Fruit fly (Drosophila melanogaster) whole organism, prepupa: Measurements from ENCODE around the gene RhoGDI.
A peak's percentile ranks its signal among the peaks of the same experiment; 100 is the strongest.

Experiments used
- Blimp-1 ChIP-seq: fragments of 200-800 bp; sonication (Bioruptor generic); optimal IDR thresholded peaks from 3 replicates; lab custom pipeline; 2017; ENCODE audit warnings: missing biosample characterization, missing genetic modification characterization, mild to moderate bottlenecking, moderate library complexity, missing genetic modification reagents
- CG10669 ChIP-seq: fragments of 200-800 bp; sonication (Bioruptor generic); optimal IDR thresholded peaks from 3 replicates; lab custom pipeline; 2018; ENCODE audit warnings: missing biosample characterization, mild to moderate bottlenecking, missing genetic modification characterization, moderate library complexity
- CG11902 ChIP-seq: fragments of 200-800 bp; sonication (Bioruptor generic); optimal IDR thresholded peaks from 3 replicates; lab custom pipeline; 2016; ENCODE audit warnings: missing biosample characterization, missing genetic modification characterization
- CG15336 ChIP-seq: fragments of 200-800 bp; sonication (Bioruptor generic); IDR thresholded peaks from 2 replicates; pipeline ENCODE4 v1.3.6; 2022; ENCODE audit warnings: missing biosample characterization, missing genetic modification characterization
- CG16779 ChIP-seq: fragments of 200-800 bp; sonication (Bioruptor generic); optimal IDR thresholded peaks from 3 replicates; lab custom pipeline; 2017; ENCODE audit warnings: missing biosample characterization, mild to moderate bottlenecking, missing genetic modification characterization
- CG31627 ChIP-seq: fragments of 200-800 bp; sonication (Bioruptor generic); optimal IDR thresholded peaks from 3 replicates; lab custom pipeline; 2016; ENCODE audit warnings: missing biosample characterization, missing genetic modification characterization
- CG32006 ChIP-seq: fragments of 200-800 bp; sonication (Bioruptor generic); optimal IDR thresholded peaks from 3 replicates; lab custom pipeline; 2017; ENCODE audit warnings: missing biosample characterization, mild to moderate bottlenecking, missing genetic modification characterization
- CG34406 ChIP-seq: fragments of 200-800 bp; sonication (Bioruptor generic); optimal IDR thresholded peaks from 3 replicates; lab custom pipeline; 2016; ENCODE audit warnings: missing biosample characterization, missing genetic modification characterization
- CG3919 ChIP-seq: fragments of 200-800 bp; sonication (Bioruptor generic); optimal IDR thresholded peaks from 3 replicates; lab custom pipeline; 2016; ENCODE audit warnings: missing biosample characterization, missing genetic modification characterization
- CG4318 ChIP-seq: fragments of 200-800 bp; sonication (Bioruptor generic); optimal IDR thresholded peaks from 3 replicates; lab custom pipeline; 2017; ENCODE audit warnings: missing biosample characterization, mild to moderate bottlenecking, missing genetic modification characterization
- CG6163 ChIP-seq: fragments of 200-800 bp; sonication (Bioruptor generic); IDR thresholded peaks from 3 replicates; pipeline ENCODE4 v1.3.6; 2022; ENCODE audit warnings: missing biosample characterization, missing genetic modification characterization
- CG6276 ChIP-seq: fragments of 200-800 bp; sonication (Bioruptor generic); optimal IDR thresholded peaks from 2 replicates; lab custom pipeline; 2017; ENCODE audit warnings: missing biosample characterization, mild to moderate bottlenecking, missing genetic modification characterization
- CG6792 ChIP-seq: fragments of 200-800 bp; sonication (Bioruptor generic); optimal IDR thresholded peaks from 3 replicates; lab custom pipeline; 2016; ENCODE audit warnings: missing biosample characterization, missing genetic modification characterization
- CG6854 ChIP-seq: fragments of 200-800 bp; sonication (Bioruptor generic); optimal IDR thresholded peaks from 2 replicates; lab custom pipeline; 2017; ENCODE audit warnings: missing biosample characterization, mild to moderate bottlenecking, missing genetic modification characterization
- CG7368 ChIP-seq: fragments of 200-800 bp; sonication (Bioruptor generic); optimal IDR thresholded peaks from 3 replicates; lab custom pipeline; 2016; ENCODE audit warnings: missing biosample characterization, missing genetic modification characterization
- CG8319 ChIP-seq: fragments of 200-800 bp; sonication (Bioruptor generic); optimal IDR thresholded peaks from 3 replicates; lab custom pipeline; 2016; ENCODE audit warnings: missing biosample characterization, missing genetic modification characterization
- Eip75B ChIP-seq: fragments of 200-800 bp; sonication (Bioruptor generic); optimal IDR thresholded peaks from 3 replicates; lab custom pipeline; 2016; ENCODE audit warnings: missing biosample characterization, missing genetic modification characterization
- Eip78C ChIP-seq: fragments of 200-800 bp; sonication (Bioruptor generic); peaks from one replicate; lab custom pipeline; 2016; ENCODE audit warnings: missing biosample characterization, missing genetic modification characterization
- Eip93F ChIP-seq: fragments of 200-800 bp; sonication (Bioruptor generic); optimal IDR thresholded peaks from 2 replicates; lab custom pipeline; 2016; ENCODE audit warnings: missing biosample characterization, mild to moderate bottlenecking, missing genetic modification characterization
- Ets21C ChIP-seq: fragments of 200-800 bp; sonication (Bioruptor generic); optimal IDR thresholded peaks from 3 replicates; lab custom pipeline; 2016; ENCODE audit warnings: missing biosample characterization, missing genetic modification characterization
- Gug ChIP-seq: fragments of 200-800 bp; sonication (Bioruptor generic); IDR thresholded peaks from 2 replicates; pipeline ENCODE4 v1.3.6; 2022; ENCODE audit warnings: missing biosample characterization, missing genetic modification characterization
- Hr38 ChIP-seq: sonication (Bioruptor generic); optimal IDR thresholded peaks from 2 replicates; lab custom pipeline; 2016; ENCODE audit warnings: missing biosample characterization, missing genetic modification characterization
- Hr39 ChIP-seq: fragments of 200-800 bp; sonication (Bioruptor generic); optimal IDR thresholded peaks from 2 replicates; lab custom pipeline; 2016; ENCODE audit warnings: missing biosample characterization, missing genetic modification characterization
- Hr4 ChIP-seq: fragments of 200-800 bp; sonication (Bioruptor generic); optimal IDR thresholded peaks from 3 replicates; lab custom pipeline; 2016; ENCODE audit warnings: missing biosample characterization, missing genetic modification characterization
- Lpt ChIP-seq: fragments of 200-800 bp; sonication (Bioruptor generic); optimal IDR thresholded peaks from 3 replicates; lab custom pipeline; 2016; ENCODE audit warnings: missing biosample characterization, missing genetic modification characterization
- Met ChIP-seq: fragments of 200-800 bp; sonication (Bioruptor generic); optimal IDR thresholded peaks from 3 replicates; lab custom pipeline; 2016; ENCODE audit warnings: missing biosample characterization, missing genetic modification characterization
- OdsH ChIP-seq: fragments of 200-800 bp; sonication (Bioruptor generic); optimal IDR thresholded peaks from 3 replicates; lab custom pipeline; 2016; ENCODE audit warnings: missing biosample characterization, missing genetic modification characterization
- Smox ChIP-seq: fragments of 200-800 bp; sonication (Bioruptor generic); optimal IDR thresholded peaks from 3 replicates; lab custom pipeline; 2016; ENCODE audit warnings: missing biosample characterization, missing genetic modification characterization
- Sox14 ChIP-seq: fragments of 200-800 bp; sonication (Bioruptor generic); optimal IDR thresholded peaks from 3 replicates; lab custom pipeline; 2016; ENCODE audit warnings: missing biosample characterization, missing genetic modification characterization
- acj6 ChIP-seq: fragments of 200-800 bp; sonication (Bioruptor generic); optimal IDR thresholded peaks from 3 replicates; lab custom pipeline; 2016; ENCODE audit warnings: missing biosample characterization, missing genetic modification characterization
- cyc ChIP-seq: fragments of 200-800 bp; sonication (Bioruptor generic); optimal IDR thresholded peaks from 3 replicates; lab custom pipeline; 2016; ENCODE audit warnings: missing biosample characterization, missing genetic modification characterization
- dsx ChIP-seq: fragments of 200-800 bp; optimal IDR thresholded peaks from 3 replicates; lab custom pipeline; 2019; ENCODE audit warnings: missing biosample characterization, mild to moderate bottlenecking, missing genetic modification characterization, moderate library complexity; ENCODE audit not compliant: poor library complexity, severe bottlenecking
- eg ChIP-seq: fragments of 200-800 bp; sonication (Bioruptor generic); IDR thresholded peaks from 3 replicates; pipeline ENCODE4 v1.3.6; 2022; ENCODE audit warnings: missing biosample characterization, missing genetic modification characterization
- esn ChIP-seq: fragments of 200-800 bp; sonication (Bioruptor generic); optimal IDR thresholded peaks from 2 replicates; lab custom pipeline; 2016; ENCODE audit warnings: missing biosample characterization, mild to moderate bottlenecking, missing genetic modification characterization, moderate library complexity
- fd59A ChIP-seq: fragments of 200-800 bp; sonication (Bioruptor generic); optimal IDR thresholded peaks from 2 replicates; lab custom pipeline; 2017; ENCODE audit warnings: missing biosample characterization, mild to moderate bottlenecking, missing genetic modification characterization, missing genetic modification reagents
- lz ChIP-seq: fragments of 200-800 bp; sonication (Bioruptor generic); optimal IDR thresholded peaks from 3 replicates; lab custom pipeline; 2016; ENCODE audit warnings: missing biosample characterization, missing genetic modification characterization
- net ChIP-seq: fragments of 200-800 bp; sonication (Bioruptor generic); optimal IDR thresholded peaks from 3 replicates; lab custom pipeline; 2016; ENCODE audit warnings: missing biosample characterization, missing genetic modification characterization
- pdm3 ChIP-seq: fragments of 200-800 bp; sonication (Bioruptor generic); optimal IDR thresholded peaks from 3 replicates; lab custom pipeline; 2016; ENCODE audit warnings: missing biosample characterization, missing genetic modification characterization
- salr ChIP-seq, 2 experiments: fragments of 200-800 bp; sonication (Bioruptor generic); optimal IDR thresholded peaks; 3 replicates each; lab custom pipeline; 2016 to 2018; ENCODE audit warnings: missing biosample characterization in 2 of 2, missing genetic modification characterization in 2 of 2, mild to moderate bottlenecking in 1 of 2
- spab ChIP-seq: fragments of 200-800 bp; sonication (Bioruptor generic); optimal IDR thresholded peaks from 2 replicates; lab custom pipeline; 2017; ENCODE audit warnings: missing biosample characterization, mild to moderate bottlenecking, missing genetic modification characterization, missing genetic modification reagents
- ss ChIP-seq, 2 experiments: fragments of 200-800 bp; sonication (Bioruptor generic); optimal IDR thresholded peaks; 2 replicates in 1 of 2; 3 replicates in 1 of 2; lab custom pipeline; 2017 to 2018; ENCODE audit warnings: mild to moderate bottlenecking in 2 of 2, missing biosample characterization in 2 of 2, missing genetic modification characterization in 2 of 2, moderate library complexity in 1 of 2
- svp ChIP-seq: fragments of 200-800 bp; sonication (Bioruptor generic); peaks from one replicate; lab custom pipeline; 2016; ENCODE audit warnings: missing biosample characterization, missing genetic modification characterization
- topi ChIP-seq: fragments of 200-800 bp; sonication (Bioruptor generic); optimal IDR thresholded peaks from 3 replicates; lab custom pipeline; 2016; ENCODE audit warnings: missing biosample characterization, missing genetic modification characterization
- vri ChIP-seq: fragments of 200-800 bp; sonication (Bioruptor generic); optimal IDR thresholded peaks from 3 replicates; lab custom pipeline; 2016; ENCODE audit warnings: missing biosample characterization, mild to moderate bottlenecking, missing genetic modification characterization

The RhoGDI gene

dm6 chr3L:19924771-19925304, 3.7 kb upstream of the RhoGDI start, which contains the start of gene Grasp65:
Gene Grasp65, plus strand, starts transcription at chr3L:19924943.
- TF ChIP-seq CG15336 (peak; percentile 28; the same call in 1 of the 2 replicates), Eip78C (GFP tag; lab: Kevin White, UChicago) (peak; percentile 59), dsx (peak; percentile 38), CG6854 (GFP tag; lab: Kevin White, UChicago) (peak; percentile 52), CG31627 (GFP tag; lab: Kevin White, UChicago) (no peak)

dm6 chr3L:19929051-19929718, 642 bp downstream of the RhoGDI start:
- TF ChIP-seq pdm3 (peak; percentile 45), Hr38 (GFP tag; lab: Kevin White, UChicago) (no peak), CG34406 (peak; percentile 32), Met (GFP tag; lab: Kevin White, UChicago) (peak; percentile 30), cyc (GFP tag; lab: Kevin White, UChicago) (peak; percentile 5), salr (GFP tag; optimal IDR thresholded peaks at IDR 0.05; lab: Kevin White, UChicago) (peak in 1 of 2 experiments; percentile 27), CG6276 (GFP tag; lab: Kevin White, UChicago) (no peak), CG10669 (peak; percentile 11), Eip78C (GFP tag; lab: Kevin White, UChicago) (peak; percentile 82), eg (GFP tag; lab: Robert Waterston, UW) (no peak; the same call in 2 of the 3 replicates), CG6854 (GFP tag; lab: Kevin White, UChicago) (peak; percentile 30), CG8319 (GFP tag; lab: Kevin White, UChicago) (no peak), CG11902 (GFP tag; lab: Kevin White, UChicago) (no peak), topi (GFP tag; lab: Kevin White, UChicago) (peak; percentile 35), net (peak; percentile 3), Smox (GFP tag; lab: Kevin White, UChicago) (peak; percentile 48), spab (no peak), Ets21C (no peak), Lpt (peak; percentile 33), fd59A (GFP tag; lab: Kevin White, UChicago) (no peak), ss (GFP tag; optimal IDR thresholded peaks at IDR 0.05; lab: Kevin White, UChicago) (peak; percentile 45 to 55), Eip75B (GFP tag; lab: Kevin White, UChicago) (peak; percentile 9), Sox14 (GFP tag; lab: Kevin White, UChicago) (peak; percentile 33), vri (GFP tag; lab: Kevin White, UChicago) (peak; percentile 28), CG16779 (tag; lab: Kevin White, UChicago) (peak; percentile 32), acj6 (GFP tag; lab: Kevin White, UChicago) (peak; percentile 8), Hr4 (GFP tag; lab: Kevin White, UChicago) (peak; percentile 60), esn (GFP tag; lab: Kevin White, UChicago) (peak; percentile 58), Blimp-1 (GFP tag; lab: Kevin White, UChicago) (peak; percentile 33), CG32006 (GFP tag; lab: Kevin White, UChicago) (peak; percentile 16), lz (GFP tag; lab: Kevin White, UChicago) (peak; percentile 34), CG3919 (peak; percentile 20), Eip93F (GFP tag; lab: Kevin White, UChicago) (no peak), CG15336 (0 out of 2 replicates have a peak, but pooled peaks have one; percentile 10), dsx (peak; percentile 82), CG4318 (GFP tag; lab: Kevin White, UChicago) (no peak), Hr39 (GFP tag; lab: Kevin White, UChicago) (peak; percentile 35), CG31627 (GFP tag; lab: Kevin White, UChicago) (peak; percentile 30), OdsH (GFP tag; lab: Kevin White, UChicago) (peak; percentile 36), svp (GFP tag; lab: Kevin White, UChicago) (peak; percentile 38), CG7368 (GFP tag; lab: Kevin White, UChicago) (peak; percentile 17), CG6163 (GFP tag; lab: Robert Waterston, UW) (peak; percentile 73; the same call in 2 of the 3 replicates), CG6792 (GFP tag; lab: Kevin White, UChicago) (no peak), Gug (GFP tag; lab: Robert Waterston, UW) (no peak)
- TF ChIP-seq, all 60 proteins: peak for 32
